Fruit fly (Drosophila melanogaster): ENCODE results near the gene CG9795.

The CG9795 gene

dm6 chr3R:4341177-4341576, 21.7 kb downstream of the CG9795 start:
- no peak for TF ChIP-seq CG15710 (tag; optimal IDR thresholded peaks at IDR 0.05)
- TF ChIP-seq fd96Ca (GFP tag; IDR thresholded peaks at IDR 0.05): no peak
- TF ChIP-seq CG8301 (tag; optimal IDR thresholded peaks at IDR 0.05): no peak

dm6 chr3R:4346636-4347035, 27.2 kb downstream of the CG9795 start, which contains the start of gene hkb:
hkb (minus strand) TSS chr3R:4346646.
- TF ChIP-seq Pif1B (GFP tag; optimal IDR thresholded peaks at IDR 0.05): no peak
- TF ChIP-seq CG10348 (GFP tag; IDR thresholded peaks at IDR 0.05): no peak

DNA sequence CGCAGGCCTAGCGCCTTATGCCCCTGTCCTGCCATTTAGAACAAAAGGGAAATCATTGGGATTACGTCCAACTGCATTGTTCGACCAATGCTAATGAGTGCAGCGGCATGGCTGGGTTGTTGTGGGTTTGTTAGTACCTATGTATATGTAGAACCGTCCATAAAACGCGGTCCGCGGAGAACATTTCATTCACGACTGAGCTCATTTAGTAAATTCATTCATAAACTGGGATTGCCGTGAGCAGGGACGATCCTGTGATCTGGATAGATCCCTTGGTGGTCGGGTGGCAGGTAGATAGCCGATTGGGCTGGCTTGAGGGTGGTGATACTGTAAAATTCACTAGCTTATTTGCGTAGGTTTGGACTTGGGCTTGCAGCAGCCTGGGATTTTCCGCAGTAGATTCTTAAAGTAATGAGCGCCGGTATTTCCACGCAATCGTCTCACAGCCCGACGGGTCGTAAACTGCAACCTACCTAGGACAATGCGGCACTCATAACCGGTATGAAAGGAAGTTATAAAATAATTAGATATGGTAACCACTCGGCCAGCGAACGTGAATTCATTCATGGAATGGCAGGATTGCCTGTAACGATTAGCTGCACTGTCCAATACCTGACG, 28.8 kb downstream of the CG9795 start:
- TF ChIP-seq CG13204 (GFP tag; optimal IDR thresholded peaks at IDR 0.05): no peak
- TF ChIP-seq CG15710 (tag; optimal IDR thresholded peaks at IDR 0.05): no peak
- TF ChIP-seq CG9948 (tag; optimal IDR thresholded peaks at IDR 0.05): no peak
- TF ChIP-seq fd96Ca (GFP tag; IDR thresholded peaks at IDR 0.05): no peak
- TF ChIP-seq CG8301 (tag; optimal IDR thresholded peaks at IDR 0.05): no peak
- no peak for TF ChIP-seq D1 (tag; optimal IDR thresholded peaks at IDR 0.05)
- no peak for TF ChIP-seq CG4496 (GFP tag; IDR thresholded peaks at IDR 0.05)
- TF ChIP-seq rn (GFP tag; IDR thresholded peaks at IDR 0.05): no peak
- no peak for TF ChIP-seq CG32121 (GFP tag; IDR thresholded peaks at IDR 0.05)
- no peak for TF ChIP-seq CG12605 (GFP tag; IDR thresholded peaks at IDR 0.05)
- no peak for TF ChIP-seq CG17806 (tag; optimal IDR thresholded peaks at IDR 0.05)
- no peak for TF ChIP-seq EcR (GFP tag; optimal IDR thresholded peaks at IDR 0.05)

dm6 chr3R:4350199-4350598, 30.7 kb downstream of the CG9795 start:
- TF ChIP-seq CG8301 (tag; optimal IDR thresholded peaks at IDR 0.05) (no peak), CG8159 (tag; optimal IDR thresholded peaks at IDR 0.05) (no peak), CG14655 (GFP tag; optimal IDR thresholded peaks at IDR 0.05) (no peak), CG4496 (GFP tag; IDR thresholded peaks at IDR 0.05) (no peak), CG10348 (GFP tag; IDR thresholded peaks at IDR 0.05) (no peak), rn (GFP tag; IDR thresholded peaks at IDR 0.05) (no peak), EcR (GFP tag; optimal IDR thresholded peaks at IDR 0.05) (no peak)

- TF ChIP-seq CG9948 (tag; optimal IDR thresholded peaks at IDR 0.05): no peak
- no peak for TF ChIP-seq EcR (GFP tag; optimal IDR thresholded peaks at IDR 0.05)
- TF ChIP-seq fd96Ca (GFP tag; IDR thresholded peaks at IDR 0.05): no peak
- no peak for TF ChIP-seq Pif1A (GFP tag; optimal IDR thresholded peaks at IDR 0.05)
- TF ChIP-seq CG34367 (tag; optimal IDR thresholded peaks at IDR 0.05): no peak
- TF ChIP-seq CG8301 (tag; optimal IDR thresholded peaks at IDR 0.05): no peak
- TF ChIP-seq CG15710 (tag; optimal IDR thresholded peaks at IDR 0.05): no peak
- TF ChIP-seq CG32121 (GFP tag; IDR thresholded peaks at IDR 0.05): no peak
- no peak for TF ChIP-seq CG4496 (GFP tag; IDR thresholded peaks at IDR 0.05)
- TF ChIP-seq CG8159 (tag; optimal IDR thresholded peaks at IDR 0.05): no peak
- no peak for TF ChIP-seq CG10348 (GFP tag; IDR thresholded peaks at IDR 0.05)
- no peak for TF ChIP-seq Ets98B (GFP tag; IDR thresholded peaks at IDR 0.05)
- TF ChIP-seq D1 (tag; optimal IDR thresholded peaks at IDR 0.05): no peak
- TF ChIP-seq rn (GFP tag; IDR thresholded peaks at IDR 0.05): no peak
- no peak for TF ChIP-seq gl (tag; optimal IDR thresholded peaks at IDR 0.05)
Measured at dm6 chr3R:4353569-4353968, 34.1 kb downstream of the CG9795 start.

DNA sequence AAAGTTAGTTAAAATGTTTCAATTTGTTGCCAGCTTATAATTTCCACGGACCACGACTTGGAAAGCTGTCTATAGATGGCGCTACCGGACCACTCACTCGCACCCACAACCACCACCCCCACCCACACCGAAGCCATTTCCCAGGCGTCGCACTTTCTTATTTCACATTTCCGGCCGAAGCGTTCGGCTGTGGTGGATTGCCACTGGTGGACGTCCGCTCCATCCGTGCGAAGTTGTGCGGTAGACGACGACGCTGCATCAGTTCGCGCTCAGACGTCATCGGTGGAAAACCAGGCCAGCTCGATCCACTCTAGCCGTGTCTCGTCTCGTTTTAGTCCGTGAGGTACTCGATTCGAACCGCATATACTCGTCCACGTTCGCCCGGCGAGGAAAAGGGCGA, 40.1 kb downstream of the CG9795 start, which contains the start of gene CG1090:
TSS of gene CG1090 (plus strand) at position 259 of the 400 bp plus-strand sequence.
- TF ChIP-seq CG9948 (tag; optimal IDR thresholded peaks at IDR 0.05) (no peak), Pif1B (GFP tag; optimal IDR thresholded peaks at IDR 0.05) (no peak), CG14655 (GFP tag; optimal IDR thresholded peaks at IDR 0.05) (no peak), CG32121 (GFP tag; IDR thresholded peaks at IDR 0.05) (no peak), gl (tag; optimal IDR thresholded peaks at IDR 0.05) (no peak)

dm6 chr3R:4360668-4361110, 41.2 kb downstream of the CG9795 start:
- TF ChIP-seq gl (tag; optimal IDR thresholded peaks at IDR 0.05): no peak
- TF ChIP-seq CG34367 (tag; optimal IDR thresholded peaks at IDR 0.05): no peak
- peak; percentile 54 for TF ChIP-seq EcR (GFP tag; optimal IDR thresholded peaks at IDR 0.05)
- peak; percentile 5 for TF ChIP-seq Pif1B (GFP tag; optimal IDR thresholded peaks at IDR 0.05)
- TF ChIP-seq CG8301 (tag; optimal IDR thresholded peaks at IDR 0.05): no peak
- peak; percentile 2 for TF ChIP-seq CG8159 (tag; optimal IDR thresholded peaks at IDR 0.05)
- TF ChIP-seq CG14655 (GFP tag; optimal IDR thresholded peaks at IDR 0.05): peak; percentile 26
- peak; percentile 41 for TF ChIP-seq Ets98B (GFP tag; IDR thresholded peaks at IDR 0.05)
- TF ChIP-seq CG4496 (GFP tag; IDR thresholded peaks at IDR 0.05): peak; percentile 75; the same call in 2 of the 3 replicates
- TF ChIP-seq fd96Ca (GFP tag; IDR thresholded peaks at IDR 0.05): peak; percentile 17; the same call in 1 of the 3 replicates
- 0 out of 2 replicates have a peak, but pooled peaks have one; percentile 33 for TF ChIP-seq CG12605 (GFP tag; IDR thresholded peaks at IDR 0.05)
- TF ChIP-seq CG13204 (GFP tag; optimal IDR thresholded peaks at IDR 0.05): peak; percentile 69

dm6 chr3R:4362010-4362409, 42.5 kb downstream of the CG9795 start:
- TF ChIP-seq CG10348 (GFP tag; IDR thresholded peaks at IDR 0.05) (no peak), D1 (tag; optimal IDR thresholded peaks at IDR 0.05) (no peak), CG34367 (tag; optimal IDR thresholded peaks at IDR 0.05) (no peak), Ets98B (GFP tag; IDR thresholded peaks at IDR 0.05) (no peak), fd96Ca (GFP tag; IDR thresholded peaks at IDR 0.05) (no peak), CG8301 (tag; optimal IDR thresholded peaks at IDR 0.05) (no peak), EcR (GFP tag; optimal IDR thresholded peaks at IDR 0.05) (no peak), CG8159 (tag; optimal IDR thresholded peaks at IDR 0.05) (no peak), rn (GFP tag; IDR thresholded peaks at IDR 0.05) (no peak), CG32121 (GFP tag; IDR thresholded peaks at IDR 0.05) (no peak), Pif1B (GFP tag; optimal IDR thresholded peaks at IDR 0.05) (no peak)
